Fruit fly (Drosophila melanogaster): Measurements from ENCODE around the gene CG7272.

CG7272 gene

dm6 chr3L:15485302-15485701 is 15.4 kb upstream of the CG7272 start, which contains the start of gene Ran-like:
Ran-like (minus strand) TSS chr3L:15485402.
- no peak for TF ChIP-seq CG4318 (GFP tag; optimal IDR thresholded peaks at IDR 0.05)
- TF ChIP-seq CG31627 (GFP tag; optimal IDR thresholded peaks at IDR 0.05), result no peak
- TF ChIP-seq Hr4 (GFP tag; optimal IDR thresholded peaks at IDR 0.05), result no peak
- no peak for TF ChIP-seq esn (GFP tag; optimal IDR thresholded peaks at IDR 0.05)
- TF ChIP-seq cyc (GFP tag; optimal IDR thresholded peaks at IDR 0.05), result no peak
- TF ChIP-seq CG3032 (tag; optimal IDR thresholded peaks at IDR 0.05), result no peak

dm6 chr3L:15493886-15494598 is 6.7 kb upstream of the CG7272 start:
- no peak for TF ChIP-seq vri (GFP tag; optimal IDR thresholded peaks at IDR 0.05)
- no peak for TF ChIP-seq CG6163 (GFP tag; IDR thresholded peaks at IDR 0.05)
- TF ChIP-seq cyc (GFP tag; optimal IDR thresholded peaks at IDR 0.05), result no peak
- no peak for TF ChIP-seq Met (GFP tag; optimal IDR thresholded peaks at IDR 0.05)
- no peak for TF ChIP-seq Sox15 (GFP tag; optimal IDR thresholded peaks at IDR 0.05)
- TF ChIP-seq CG32006 (GFP tag; optimal IDR thresholded peaks at IDR 0.05), result peak; percentile 9
- no peak for TF ChIP-seq CG9139 (GFP tag; optimal IDR thresholded peaks at IDR 0.05)
- TF ChIP-seq CG11902 (GFP tag; optimal IDR thresholded peaks at IDR 0.05), result no peak
- peak; percentile 14 for TF ChIP-seq fkh (GFP tag; optimal IDR thresholded peaks at IDR 0.05)
- TF ChIP-seq Ets21C (GFP tag; optimal IDR thresholded peaks at IDR 0.05), result no peak
- no peak for TF ChIP-seq Gug (GFP tag; IDR thresholded peaks at IDR 0.05)

- TF ChIP-seq vri (GFP tag; optimal IDR thresholded peaks at IDR 0.05), result peak; percentile 13
- TF ChIP-seq CG6276 (GFP tag; optimal IDR thresholded peaks at IDR 0.05), result no peak
- peak; percentile 6 for TF ChIP-seq fkh (GFP tag; optimal IDR thresholded peaks at IDR 0.05)
- peak; percentile 25 for TF ChIP-seq Eip78C (GFP tag)
Measured at dm6 chr3L:15494599-15495271, 6.0 kb upstream of the CG7272 start.

dm6 chr3L:15495449-15495848 is 5.3 kb upstream of the CG7272 start, which contains the start of gene CG12355:
CG12355 (minus strand) TSS chr3L:15495549.
- TF ChIP-seq cyc (GFP tag; optimal IDR thresholded peaks at IDR 0.05), result no peak
- TF ChIP-seq fd85E (GFP tag; optimal IDR thresholded peaks at IDR 0.05), result no peak
- no peak for TF ChIP-seq Ets96B (tag; optimal IDR thresholded peaks at IDR 0.05)
- no peak for TF ChIP-seq Sox15 (GFP tag; optimal IDR thresholded peaks at IDR 0.05)
- TF ChIP-seq Lpt (GFP tag; optimal IDR thresholded peaks at IDR 0.05), result no peak
- TF ChIP-seq CG6808 (GFP tag; optimal IDR thresholded peaks at IDR 0.05), result no peak
- no peak for TF ChIP-seq CG3919 (GFP tag; optimal IDR thresholded peaks at IDR 0.05)
- no peak for TF ChIP-seq Met (GFP tag; optimal IDR thresholded peaks at IDR 0.05)
- no peak for TF ChIP-seq CG8632 (GFP tag; optimal IDR thresholded peaks at IDR 0.05)
- no peak for TF ChIP-seq CG9139 (GFP tag; optimal IDR thresholded peaks at IDR 0.05)
- no peak for TF ChIP-seq CG1621 (tag; optimal IDR thresholded peaks at IDR 0.05)
- no peak for TF ChIP-seq achi (GFP tag; optimal IDR thresholded peaks at IDR 0.05)
- no peak for TF ChIP-seq Hr4 (GFP tag; optimal IDR thresholded peaks at IDR 0.05)
- no peak for TF ChIP-seq CG10631 (GFP tag; optimal IDR thresholded peaks at IDR 0.05)
- TF ChIP-seq CG11294 (GFP tag; IDR thresholded peaks at IDR 0.05), result no peak
- TF ChIP-seq Eip93F (GFP tag; optimal IDR thresholded peaks at IDR 0.05), result no peak

dm6 chr3L:15496274-15496673 is 4.5 kb upstream of the CG7272 start, which contains the start of gene CG13455:
CG13455 (plus strand) TSS chr3L:15496574.
- no peak for TF ChIP-seq CG11294 (GFP tag; IDR thresholded peaks at IDR 0.05)
- TF ChIP-seq CG6163 (GFP tag; IDR thresholded peaks at IDR 0.05), result no peak
- TF ChIP-seq CG9139 (GFP tag; optimal IDR thresholded peaks at IDR 0.05), result no peak
- TF ChIP-seq net (GFP tag; optimal IDR thresholded peaks at IDR 0.05), result no peak
- no peak for TF ChIP-seq CG11902 (GFP tag; optimal IDR thresholded peaks at IDR 0.05)
- no peak for TF ChIP-seq spab (GFP tag; optimal IDR thresholded peaks at IDR 0.05)
- no peak for TF ChIP-seq dac (GFP tag; optimal IDR thresholded peaks at IDR 0.05)
- no peak for TF ChIP-seq CG8632 (GFP tag; optimal IDR thresholded peaks at IDR 0.05)
- TF ChIP-seq CG1621 (tag; optimal IDR thresholded peaks at IDR 0.05), result no peak
- no peak for TF ChIP-seq Smox (GFP tag; optimal IDR thresholded peaks at IDR 0.05)
